Fruit fly (Drosophila melanogaster): Measurements from ENCODE around the gene Ugt305A1.

dm6 chr3L:4073755-4074154, 14.2 kb downstream of the Ugt305A1 start, which contains the start of gene Faa:
- no peak for TF ChIP-seq CG8478 (optimal IDR thresholded peaks at IDR 0.05)
- TF ChIP-seq CTCF (optimal IDR thresholded peaks at IDR 0.05): no peak

Data from S2 (cell line).